Worm (Caenorhabditis elegans) whole organism, L4 larva: Measurements from ENCODE around the gene C01G10.7.

ENCODE experiments used
- D1046.2 ChIP-seq: fragments of 200-800 bp; sonication (Bioruptor generic); IDR thresholded peaks from 2 replicates; pipeline ENCODE4 v1.3.6; 2022; ENCODE audit warnings: missing genetic modification characterization, missing compliant biosample characterization
- R02D3.7 ChIP-seq: fragments of 150-350 bp; sonication (generic microtip); optimal IDR thresholded peaks from 3 replicates; lab custom pipeline; 2014; ENCODE audit warnings: missing biosample characterization, missing genetic modification characterization
- Y48G9A.11 ChIP-seq: fragments of 200-800 bp; sonication (Bioruptor generic); IDR thresholded peaks from 2 replicates; pipeline ENCODE4 v1.3.6; 2022; ENCODE audit warnings: missing genetic modification reagents, missing genetic modification characterization, missing compliant biosample characterization
- Y5F2A.4 ChIP-seq: fragments of 200-800 bp; sonication (Bioruptor generic); optimal IDR thresholded peaks from 2 replicates; lab custom pipeline; 2018; ENCODE audit warnings: mild to moderate bottlenecking, missing genetic modification characterization, missing compliant biosample characterization
- ZK337.2 ChIP-seq: fragments of 200-800 bp; sonication (Bioruptor generic); IDR thresholded peaks from 2 replicates; pipeline ENCODE4 v1.3.6; 2022; ENCODE audit warnings: missing genetic modification reagents, missing genetic modification characterization, missing compliant biosample characterization
- ZK546.5 ChIP-seq, 2 experiments: sonication (generic microtip); optimal IDR thresholded peaks; 2 replicates each; lab custom pipeline; 2017; ENCODE audit warnings: missing biosample characterization in 2 of 2, missing genetic modification characterization in 2 of 2
- aha-1 ChIP-seq: fragments of 150-350 bp; peaks from one replicate; lab custom pipeline; 2014; ENCODE audit warnings: missing biosample characterization, missing genetic modification characterization
- ama-1 ChIP-seq: fragments of 150-350 bp; optimal IDR thresholded peaks from 2 replicates; lab custom pipeline; 2014; ENCODE audit warnings: inconsistent platforms, mixed read lengths
- arid-1 ChIP-seq: fragments of 200-800 bp; sonication (Bioruptor generic); conservative IDR thresholded peaks from 2 replicates; pipeline ENCODE4 v1.3.6; 2022; ENCODE audit warnings: missing genetic modification reagents, missing genetic modification characterization, missing compliant biosample characterization
- attf-4 ChIP-seq: sonication (generic microtip); optimal IDR thresholded peaks from 3 replicates; lab custom pipeline; 2017; ENCODE audit warnings: missing biosample characterization, missing genetic modification characterization
- ceh-20 ChIP-seq: fragments of 200-800 bp; sonication (Bioruptor generic); IDR thresholded peaks from 2 replicates; pipeline ENCODE4 v1.3.6; 2022; ENCODE audit warnings: missing genetic modification reagents, missing genetic modification characterization, missing compliant biosample characterization
- ces-1 ChIP-seq: fragments of 150-350 bp; sonication (generic microtip); optimal IDR thresholded peaks from 4 replicates; lab custom pipeline; 2014; ENCODE audit warnings: missing biosample characterization, missing genetic modification reagents, missing genetic modification characterization
- daf-12 ChIP-seq: fragments of 150-350 bp; optimal IDR thresholded peaks from 2 replicates; lab custom pipeline; 2014; ENCODE audit warnings: missing biosample characterization, missing genetic modification reagents, missing genetic modification characterization
- daf-16 ChIP-seq, 3 experiments: sonication (generic microtip); optimal IDR thresholded peaks; 2 replicates each; lab custom pipeline; 2016 to 2017; ENCODE audit warnings: missing genetic modification characterization in 3 of 3, missing genetic modification reagents in 3 of 3, mild to moderate bottlenecking in 2 of 3, missing compliant biosample characterization in 2 of 3, missing biosample characterization in 1 of 3, moderate library complexity in 1 of 3
- daf-19 ChIP-seq: fragments of 200-800 bp; sonication (Bioruptor generic); conservative IDR thresholded peaks from 2 replicates; pipeline ENCODE4 v1.3.6; 2022; ENCODE audit warnings: missing genetic modification characterization, missing compliant biosample characterization
- dmd-6 ChIP-seq: fragments of 200-800 bp; sonication (Bioruptor generic); IDR thresholded peaks from 2 replicates; pipeline ENCODE4 v1.3.6; 2022; ENCODE audit warnings: missing genetic modification reagents, missing genetic modification characterization, missing compliant biosample characterization
- dmd-8 ChIP-seq: fragments of 200-800 bp; sonication (Bioruptor generic); IDR thresholded peaks from 2 replicates; pipeline ENCODE4 v1.3.6; 2022; ENCODE audit warnings: missing genetic modification characterization, missing compliant biosample characterization
- dmd-9 ChIP-seq: fragments of 200-800 bp; sonication (Bioruptor generic); IDR thresholded peaks from 2 replicates; pipeline ENCODE4 v1.3.6; 2022; ENCODE audit warnings: missing genetic modification reagents, missing genetic modification characterization, missing compliant biosample characterization
- dpl-1 ChIP-seq: fragments of 150-350 bp; optimal IDR thresholded peaks from 2 replicates; lab custom pipeline; 2014; ENCODE audit warnings: missing biosample characterization, missing genetic modification reagents, missing genetic modification characterization
- duxl-1 ChIP-seq: sonication (generic microtip); optimal IDR thresholded peaks from 2 replicates; lab custom pipeline; 2016; ENCODE audit warnings: mild to moderate bottlenecking, missing genetic modification characterization, moderate library complexity, missing compliant biosample characterization; ENCODE audit not compliant: poor library complexity
- dve-1 ChIP-seq: sonication (generic microtip); optimal IDR thresholded peaks from 2 replicates; lab custom pipeline; 2017; ENCODE audit warnings: antibody characterized with exemption, mild to moderate bottlenecking, missing genetic modification characterization, missing compliant biosample characterization; ENCODE audit not compliant: insufficient read depth
- fkh-10 ChIP-seq: fragments of 150-350 bp; optimal IDR thresholded peaks from 2 replicates; lab custom pipeline; 2014; ENCODE audit warnings: missing biosample characterization, missing genetic modification reagents, missing genetic modification characterization
- fos-1 ChIP-seq: fragments of 150-350 bp; optimal IDR thresholded peaks from 2 replicates; lab custom pipeline; 2014; ENCODE audit warnings: missing biosample characterization, missing genetic modification characterization
- lin-13 ChIP-seq: fragments of 150-350 bp; optimal IDR thresholded peaks from 2 replicates; lab custom pipeline; 2014; ENCODE audit warnings: missing biosample characterization, missing genetic modification reagents, missing genetic modification characterization
- lin-29 ChIP-seq: fragments of 200-800 bp; sonication (Bioruptor generic); IDR thresholded peaks from 2 replicates; pipeline ENCODE4 v1.3.6; 2022; ENCODE audit warnings: missing genetic modification reagents, missing genetic modification characterization, missing compliant biosample characterization
- lin-38 ChIP-seq: fragments of 200-800 bp; sonication (Bioruptor generic); IDR thresholded peaks from 2 replicates; pipeline ENCODE4 v1.3.6; 2022; ENCODE audit warnings: missing genetic modification reagents, missing genetic modification characterization, missing compliant biosample characterization
- lir-3 ChIP-seq: sonication (generic microtip); optimal IDR thresholded peaks from 2 replicates; lab custom pipeline; 2016; ENCODE audit warnings: mild to moderate bottlenecking, missing genetic modification characterization, missing compliant biosample characterization
- madf-5 ChIP-seq, 2 experiments: fragments of 200-800 bp; sonication (Bioruptor generic); IDR thresholded peaks; 2 replicates each; pipeline ENCODE4 v1.3.6; 2022; ENCODE audit warnings: missing compliant biosample characterization in 2 of 2, missing genetic modification characterization in 2 of 2
- madf-9 ChIP-seq: fragments of 200-800 bp; sonication (Bioruptor generic); conservative IDR thresholded peaks from 2 replicates; pipeline ENCODE4 v1.3.6; 2022; ENCODE audit warnings: missing genetic modification reagents, missing genetic modification characterization, missing compliant biosample characterization
- mdl-1 ChIP-seq, 2 experiments: fragments of 150-350 bp in 1 of 2; sonication (generic microtip) in 1 of 2; optimal IDR thresholded peaks; 2 replicates each; lab custom pipeline; 2014 to 2017; ENCODE audit warnings: missing biosample characterization in 2 of 2, missing genetic modification characterization in 2 of 2
- mdt-29 ChIP-seq: fragments of 200-800 bp; sonication (Bioruptor generic); IDR thresholded peaks from 2 replicates; pipeline ENCODE4 v1.3.6; 2022; ENCODE audit warnings: missing genetic modification reagents, missing genetic modification characterization, missing compliant biosample characterization
- mep-1 ChIP-seq: fragments of 150-350 bp; sonication (generic microtip); optimal IDR thresholded peaks from 3 replicates; lab custom pipeline; 2014; ENCODE audit warnings: missing biosample characterization, missing genetic modification characterization
- mes-2 ChIP-seq: sonication (generic microtip); optimal IDR thresholded peaks from 2 replicates; lab custom pipeline; 2016; ENCODE audit warnings: missing genotype, mild to moderate bottlenecking, missing genetic modification characterization, missing compliant biosample characterization; ENCODE audit not compliant: poor library complexity, severe bottlenecking
- mxl-2 ChIP-seq: fragments of 200-800 bp; sonication (Bioruptor generic); conservative IDR thresholded peaks from 2 replicates; pipeline ENCODE4 v1.3.6; 2022; ENCODE audit warnings: missing genetic modification reagents, missing genetic modification characterization, missing compliant biosample characterization
- nhr-10 ChIP-seq: fragments of 150-350 bp; optimal IDR thresholded peaks from 2 replicates; lab custom pipeline; 2014; ENCODE audit warnings: missing biosample characterization, missing genetic modification characterization
- nhr-11 ChIP-seq: fragments of 150-350 bp; optimal IDR thresholded peaks from 2 replicates; lab custom pipeline; 2014; ENCODE audit warnings: missing biosample characterization, missing genetic modification characterization
- nhr-28 ChIP-seq: fragments of 150-350 bp; optimal IDR thresholded peaks from 2 replicates; lab custom pipeline; 2014; ENCODE audit warnings: missing biosample characterization, missing genetic modification characterization
- nhr-41 ChIP-seq: fragments of 200-800 bp; sonication (Bioruptor generic); IDR thresholded peaks from 2 replicates; pipeline ENCODE4 v1.3.6; 2022; ENCODE audit warnings: missing genetic modification reagents, missing genetic modification characterization, missing compliant biosample characterization
- nhr-76 ChIP-seq: fragments of 150-350 bp; optimal IDR thresholded peaks from 2 replicates; lab custom pipeline; 2014; ENCODE audit warnings: missing biosample characterization, missing genetic modification characterization
- rbr-2 ChIP-seq: sonication (generic microtip); optimal IDR thresholded peaks from 2 replicates; lab custom pipeline; 2016; ENCODE audit warnings: missing genotype, missing genetic modification characterization, missing compliant biosample characterization
- sdz-12 ChIP-seq: fragments of 200-800 bp; sonication (Bioruptor generic); optimal IDR thresholded peaks from 2 replicates; lab custom pipeline; 2018; ENCODE audit warnings: mild to moderate bottlenecking, missing genetic modification characterization, missing compliant biosample characterization
- set-16 ChIP-seq: fragments of 200-800 bp; sonication (Bioruptor generic); IDR thresholded peaks from 2 replicates; pipeline ENCODE4 v1.3.6; 2022; ENCODE audit warnings: missing genetic modification reagents, missing genetic modification characterization, missing compliant biosample characterization
- snpc-1.2 ChIP-seq: fragments of 200-800 bp; sonication (Bioruptor generic); IDR thresholded peaks from 2 replicates; pipeline ENCODE4 v1.3.6; 2022; ENCODE audit warnings: missing genetic modification reagents, missing genetic modification characterization, missing compliant biosample characterization
- snpc-4 ChIP-seq: fragments of 150-350 bp; optimal IDR thresholded peaks from 2 replicates; lab custom pipeline; 2014; ENCODE audit warnings: missing biosample characterization, missing genetic modification characterization
- spr-3 ChIP-seq: fragments of 200-800 bp; sonication (Bioruptor generic); optimal IDR thresholded peaks from 2 replicates; lab custom pipeline; 2018; ENCODE audit warnings: mild to moderate bottlenecking, missing genetic modification characterization, missing compliant biosample characterization
- tag-97 ChIP-seq: fragments of 200-800 bp; sonication (Bioruptor generic); IDR thresholded peaks from 2 replicates; pipeline ENCODE4 v1.3.6; 2022; ENCODE audit warnings: missing genetic modification characterization, missing compliant biosample characterization
- unc-130 ChIP-seq: sonication (generic microtip); optimal IDR thresholded peaks from 2 replicates; lab custom pipeline; 2016; ENCODE audit warnings: missing genetic modification reagents, missing genetic modification characterization, missing compliant biosample characterization
- unc-62 ChIP-seq, 3 experiments: fragments of 150-350 bp in 1 of 3; sonication (generic microtip); optimal IDR thresholded peaks in 2 of 3; peaks in 1 of 3; 1 replicate in 1 of 3; 2 replicates in 2 of 3; lab custom pipeline; 2014 to 2017; ENCODE audit warnings: missing biosample characterization in 3 of 3, missing genetic modification characterization in 3 of 3, missing genetic modification reagents in 3 of 3, missing genotype in 1 of 3
- zag-1 ChIP-seq: fragments of 150-350 bp; optimal IDR thresholded peaks from 2 replicates; lab custom pipeline; 2014; ENCODE audit warnings: missing biosample characterization, missing genetic modification characterization
- zfp-3 ChIP-seq: fragments of 200-800 bp; sonication (Bioruptor generic); conservative IDR thresholded peaks from 2 replicates; pipeline ENCODE4 v1.3.6; 2022; ENCODE audit warnings: missing genetic modification reagents, missing genetic modification characterization, missing compliant biosample characterization
- zip-2 ChIP-seq: fragments of 150-350 bp; optimal IDR thresholded peaks from 2 replicates; lab custom pipeline; 2014; ENCODE audit warnings: missing biosample characterization, missing genetic modification characterization

Gene C01G10.7

ce11 chrV:15082291-15082690, 3.3 kb upstream of the C01G10.7 start, which contains the start of the genes C01G10.10 and C01G10.9 (continued):
- TF ChIP-seq madf-5 (GFP tag; IDR thresholded peaks at IDR 0.05; lab: Robert Waterston, UW): no peak
- TF ChIP-seq zfp-3: no peak
- no peak for TF ChIP-seq nhr-28 (tag; lab: Kevin White, UChicago)
- peak in 1 of 2 experiments; percentile 7 for TF ChIP-seq daf-16 (GFP tag; optimal IDR thresholded peaks at IDR 0.05; lab: Kevin White, UChicago)
- TF ChIP-seq daf-16 (tag; optimal IDR thresholded peaks at IDR 0.05; lab: Kevin White, UChicago): peak; percentile 19
- TF ChIP-seq dmd-9 (GFP tag; lab: Robert Waterston, UW): peak; percentile 58; the same call in 1 of the 2 replicates
- TF ChIP-seq dmd-8 (GFP tag; lab: Robert Waterston, UW): no peak
- no peak for TF ChIP-seq zag-1 (tag; lab: Kevin White, UChicago)
- no peak for TF ChIP-seq set-16 (GFP tag; lab: Robert Waterston, UW)
- no peak for TF ChIP-seq mxl-2 (GFP tag; lab: Robert Waterston, UW)
- peak; percentile 31 for TF ChIP-seq aha-1 (tag; lab: Kevin White, UChicago)
- TF ChIP-seq spr-3 (GFP tag; lab: Kevin White, UChicago): no peak
- TF ChIP-seq dmd-6: peak; percentile 64
- no peak for TF ChIP-seq tag-97 (GFP tag; lab: Robert Waterston, UW)
- TF ChIP-seq rbr-2: peak; percentile 36
- no peak for TF ChIP-seq mdt-29 (GFP tag; lab: Robert Waterston, UW)
- TF ChIP-seq daf-19 (GFP tag; lab: Robert Waterston, UW): no peak
- no peak for TF ChIP-seq snpc-4 (tag; lab: Kevin White, UChicago)
- peak; percentile 89 for TF ChIP-seq unc-130 (GFP tag; lab: Kevin White, UChicago)
- no peak for TF ChIP-seq sdz-12
- no peak for TF ChIP-seq ces-1
- TF ChIP-seq fkh-10 (GFP tag; lab: Kevin White, UChicago): no peak
- no peak for TF ChIP-seq zip-2 (tag; lab: Kevin White, UChicago)
- no peak for TF ChIP-seq lir-3 (tag; lab: Kevin White, UChicago)
- no peak for TF ChIP-seq unc-62 (GFP tag; optimal IDR thresholded peaks at IDR 0.05 in 1 of 2; lab: Kevin White, UChicago)
- no peak for TF ChIP-seq unc-62 (tag; optimal IDR thresholded peaks at IDR 0.05; lab: Kevin White, UChicago)
- no peak for TF ChIP-seq nhr-41 (GFP tag; lab: Robert Waterston, UW)
- no peak for TF ChIP-seq ZK546.5 (tag; optimal IDR thresholded peaks at IDR 0.05; lab: Kevin White, UChicago)
- TF ChIP-seq R02D3.7 (tag; lab: Kevin White, UChicago): no peak
- TF ChIP-seq nhr-76 (tag; lab: Kevin White, UChicago): no peak
- no peak for TF ChIP-seq snpc-1.2 (GFP tag; lab: Robert Waterston, UW)
- TF ChIP-seq arid-1: no peak
- TF ChIP-seq mdl-1 (tag; optimal IDR thresholded peaks at IDR 0.05; lab: Kevin White, UChicago): no peak
- TF ChIP-seq lin-38 (GFP tag; lab: Robert Waterston, UW): peak; percentile 74
- no peak for TF ChIP-seq ama-1 (lab: Kevin White, UChicago)
- no peak for TF ChIP-seq nhr-11 (tag; lab: Kevin White, UChicago)
- no peak for TF ChIP-seq daf-12 (tag; lab: Kevin White, UChicago)
- no peak for TF ChIP-seq D1046.2 (GFP tag; lab: Robert Waterston, UW)
- peak; percentile 71 for TF ChIP-seq duxl-1 (tag; lab: Kevin White, UChicago)
- TF ChIP-seq ZK337.2 (GFP tag; lab: Robert Waterston, UW): 0 out of 2 replicates have a peak, but pooled peaks have one; percentile 69
- peak; percentile 49 for TF ChIP-seq lin-13 (GFP tag; lab: Kevin White, UChicago)
- TF ChIP-seq mep-1 (tag; lab: Kevin White, UChicago): peak; percentile 48
- TF ChIP-seq lin-29 (GFP tag; lab: Robert Waterston, UW): no peak
- no peak for TF ChIP-seq attf-4 (tag; lab: Kevin White, UChicago)
- TF ChIP-seq dve-1 (tag; lab: Kevin White, UChicago): peak; percentile 39
- no peak for TF ChIP-seq Y5F2A.4
- TF ChIP-seq ceh-20 (GFP tag; lab: Robert Waterston, UW): no peak
- no peak for TF ChIP-seq fos-1
- peak; percentile 98 for TF ChIP-seq mes-2
- no peak for TF ChIP-seq nhr-10 (tag; lab: Kevin White, UChicago)
- no peak for TF ChIP-seq Y48G9A.11
- 0 out of 2 replicates have a peak, but pooled peaks have one; percentile 24 for TF ChIP-seq madf-9 (GFP tag; lab: Robert Waterston, UW)
- TF ChIP-seq dpl-1 (GFP tag; lab: Kevin White, UChicago): peak; percentile 63
